Worm (Caenorhabditis elegans): ENCODE measurements around the gene R11D1.13.

R11D1.13 gene

DNA sequence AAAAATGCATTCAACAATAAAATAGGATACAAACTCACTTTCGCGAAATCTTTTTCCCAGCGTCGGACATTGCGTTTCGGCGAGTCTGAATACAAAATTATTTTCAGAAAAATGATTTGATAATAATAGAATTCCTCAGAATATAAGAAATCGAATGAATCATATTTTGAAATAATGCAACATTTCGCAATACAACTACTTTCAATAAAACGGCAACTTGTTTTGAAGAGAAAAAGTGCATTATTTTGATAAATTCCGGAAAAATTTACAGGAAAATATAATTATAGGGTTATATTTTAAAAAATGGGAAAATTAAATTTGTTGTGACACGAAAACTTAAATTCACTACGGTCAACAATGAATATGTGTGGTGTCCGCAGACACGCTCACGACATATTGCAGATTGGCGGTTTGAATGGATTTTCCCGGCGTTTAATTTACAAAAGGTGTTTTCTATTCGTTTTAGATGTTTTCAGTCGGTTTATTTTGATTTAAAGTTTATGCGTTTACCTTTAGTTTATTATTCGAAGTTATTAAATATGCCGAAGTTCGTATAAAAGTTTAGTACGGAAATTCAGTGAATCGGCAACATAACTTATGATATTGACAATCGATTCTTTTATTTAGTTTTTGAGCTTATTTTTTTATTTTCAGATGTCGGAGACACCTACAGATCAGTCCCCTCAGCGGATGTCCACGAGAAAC lies 36.5 kb downstream of the R11D1.13 start, which contains the start of the genes abcf-1 and scc-3 (continued):
- TF ChIP-seq lin-39 (tag; optimal IDR thresholded peaks at IDR 0.05) (no peak), lin-35 (GFP tag; optimal IDR thresholded peaks at IDR 0.05) (peak; percentile 45 to 71), nhr-28 (tag; optimal IDR thresholded peaks at IDR 0.05) (no peak), hpl-2 (GFP tag; optimal IDR thresholded peaks at IDR 0.05) (no peak), grh-1 (GFP tag; IDR thresholded peaks at IDR 0.05) (no peak), ceh-63 (GFP tag; optimal IDR thresholded peaks at IDR 0.05) (no peak), dpl-1 (GFP tag; optimal IDR thresholded peaks at IDR 0.05) (peak; percentile 47 to 74 (median 59)), nhr-84 (tag; optimal IDR thresholded peaks at IDR 0.05) (no peak), ztf-4 (tag; optimal IDR thresholded peaks at IDR 0.05) (no peak), swsn-7 (tag; optimal IDR thresholded peaks at IDR 0.05) (peak; percentile 32), egl-13 (tag; optimal IDR thresholded peaks at IDR 0.05) (no peak), Y116A8C.19 (tag; optimal IDR thresholded peaks at IDR 0.05; ENCODE audit: borderline replicate concordance) (no peak), skn-1 (tag; optimal IDR thresholded peaks at IDR 0.05) (peak; percentile 51), ces-1 (GFP tag; optimal IDR thresholded peaks at IDR 0.05) (no peak), pqm-1 (tag; optimal IDR thresholded peaks at IDR 0.05) (no peak), fkh-10 (GFP tag; optimal IDR thresholded peaks at IDR 0.05) (no peak), mab-9 (GFP tag; IDR thresholded peaks at IDR 0.05) (no peak), pax-3 (tag; optimal IDR thresholded peaks at IDR 0.05) (no peak), C16A3.4 (tag; optimal IDR thresholded peaks at IDR 0.05) (peak; percentile 5), nhr-90 (tag; optimal IDR thresholded peaks at IDR 0.05; ENCODE audit: poor library complexity) (no peak), nhr-11 (tag; optimal IDR thresholded peaks at IDR 0.05) (no peak), elt-2 (tag; optimal IDR thresholded peaks at IDR 0.05) (no peak), lsy-2 (tag; optimal IDR thresholded peaks at IDR 0.05) (peak; percentile 86 to 98), egl-27 (tag; optimal IDR thresholded peaks at IDR 0.05) (no peak), lin-13 (GFP tag; optimal IDR thresholded peaks at IDR 0.05) (no peak), blmp-1 (tag; optimal IDR thresholded peaks at IDR 0.05) (no peak), lir-3 (tag; optimal IDR thresholded peaks at IDR 0.05; ENCODE audit: poor library complexity) (no peak), dsc-1 (tag; optimal IDR thresholded peaks at IDR 0.05) (no peak), hlh-17 (GFP tag; optimal IDR thresholded peaks at IDR 0.05; ENCODE audit: borderline replicate concordance) (no peak), nhr-85 (tag) (no peak), unc-98 (GFP tag; IDR thresholded peaks at IDR 0.05) (no peak), snpc-4 (tag; optimal IDR thresholded peaks at IDR 0.05) (no peak), rnt-1 (tag; optimal IDR thresholded peaks at IDR 0.05) (peak; percentile 25), nhr-20 (tag; optimal IDR thresholded peaks at IDR 0.05) (peak; percentile 38), mdl-1 (tag; optimal IDR thresholded peaks at IDR 0.05) (no peak), zag-1 (tag; optimal IDR thresholded peaks at IDR 0.05) (no peak), irx-1 (tag; optimal IDR thresholded peaks at IDR 0.05) (no peak)

DNA sequence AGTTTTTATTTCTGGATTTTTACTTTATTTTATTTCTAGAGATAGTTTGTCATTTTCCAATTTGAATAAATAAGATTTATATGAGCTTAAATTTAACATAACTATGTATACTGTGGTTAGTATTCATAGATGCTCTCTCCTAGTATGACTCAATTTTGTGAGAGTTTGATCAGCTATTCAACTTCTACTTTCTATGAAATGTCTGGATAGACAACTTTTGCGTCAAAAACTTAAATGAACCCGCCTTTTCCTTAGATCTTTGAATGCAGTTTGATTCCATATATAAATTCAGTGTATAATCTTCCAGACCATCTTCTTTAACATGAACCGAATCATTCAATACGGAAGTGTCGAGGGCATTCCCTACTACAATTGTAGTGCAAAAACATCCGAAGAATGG lies 42.0 kb downstream of the R11D1.13 start, which contains the start of gene srt-43:
srt-43 (plus strand) TSS at position 301 of the 400 bp plus-strand sequence.
- no peak for TF ChIP-seq grh-1 (GFP tag; IDR thresholded peaks at IDR 0.05)
- no peak for TF ChIP-seq lin-14 (GFP tag; optimal IDR thresholded peaks at IDR 0.05)
- TF ChIP-seq swsn-7 (tag; optimal IDR thresholded peaks at IDR 0.05), result no peak
- no peak for TF ChIP-seq C04F5.9 (tag; optimal IDR thresholded peaks at IDR 0.05)
- TF ChIP-seq ces-1 (GFP tag; optimal IDR thresholded peaks at IDR 0.05), result no peak

DNA sequence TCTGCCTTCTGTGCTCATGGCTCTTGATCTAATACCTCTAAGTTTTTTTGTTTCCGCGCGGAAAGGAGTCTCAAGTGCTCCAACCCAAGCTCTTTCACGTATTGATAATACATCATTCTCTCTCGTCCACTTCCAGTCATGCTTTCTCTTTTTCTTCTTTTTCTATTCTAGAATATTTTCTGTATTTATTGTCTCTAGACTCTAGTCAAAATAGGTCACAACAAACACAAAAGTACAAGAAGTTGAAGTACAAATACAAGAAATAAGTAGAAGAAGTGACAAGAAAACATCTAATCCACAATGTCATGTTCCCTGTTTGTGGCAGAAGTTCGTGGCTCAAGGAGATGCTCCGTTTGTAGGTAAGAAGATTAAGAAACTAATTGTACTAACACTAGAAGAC lies 46.3 kb downstream of the R11D1.13 start, which contains the start of gene ZC455.1:
ZC455.1 (plus strand) TSS at position 301 of the 400 bp plus-strand sequence.
- no peak for TF ChIP-seq lir-3 (tag; optimal IDR thresholded peaks at IDR 0.05; ENCODE audit: poor library complexity)
- TF ChIP-seq hlh-4 (tag; optimal IDR thresholded peaks at IDR 0.05), result no peak
- no peak for TF ChIP-seq nhr-28 (tag; optimal IDR thresholded peaks at IDR 0.05)
- TF ChIP-seq zag-1 (tag; optimal IDR thresholded peaks at IDR 0.05), result no peak
- TF ChIP-seq ceh-8 (GFP tag; optimal IDR thresholded peaks at IDR 0.05), result no peak
- TF ChIP-seq ceh-90 (tag; optimal IDR thresholded peaks at IDR 0.05), result no peak
- no peak for TF ChIP-seq mdl-1 (tag; optimal IDR thresholded peaks at IDR 0.05)
- no peak for TF ChIP-seq alr-1 (tag; optimal IDR thresholded peaks at IDR 0.05; ENCODE audit: borderline replicate concordance)
- TF ChIP-seq nhr-12 (tag; optimal IDR thresholded peaks at IDR 0.05), result no peak
- TF ChIP-seq elt-2 (tag; optimal IDR thresholded peaks at IDR 0.05), result no peak
- no peak for TF ChIP-seq ces-1 (GFP tag; optimal IDR thresholded peaks at IDR 0.05)
- TF ChIP-seq ceh-82 (tag; optimal IDR thresholded peaks at IDR 0.05), result no peak
- no peak for TF ChIP-seq pag-3 (tag; optimal IDR thresholded peaks at IDR 0.05; ENCODE audit: borderline replicate concordance, insufficient read depth)
- no peak for TF ChIP-seq nhr-76 (tag; optimal IDR thresholded peaks at IDR 0.05)
- TF ChIP-seq ceh-88 (GFP tag; IDR thresholded peaks at IDR 0.05), result no peak
- TF ChIP-seq lin-39 (tag; optimal IDR thresholded peaks at IDR 0.05), result no peak
